Worm (Caenorhabditis elegans) whole organism, L4 larva: Measurements from ENCODE around the gene chil-17.

Experiments
- F26F4.8 ChIP-seq: fragments of 200-800 bp; sonication (Bioruptor generic); conservative IDR thresholded peaks from 2 replicates; pipeline ENCODE4 v1.3.6; 2022; ENCODE audit warnings: missing genetic modification characterization, missing compliant biosample characterization
- F49E8.2 ChIP-seq: sonication (generic microtip); optimal IDR thresholded peaks from 2 replicates; lab custom pipeline; 2016; ENCODE audit warnings: missing compliant biosample characterization, mild to moderate bottlenecking, missing genetic modification characterization, borderline replicate concordance
- Y48G9A.11 ChIP-seq: fragments of 200-800 bp; sonication (Bioruptor generic); IDR thresholded peaks from 2 replicates; pipeline ENCODE4 v1.3.6; 2022; ENCODE audit warnings: missing genetic modification reagents, missing genetic modification characterization, missing compliant biosample characterization
- aha-1 ChIP-seq: fragments of 150-350 bp; peaks from one replicate; lab custom pipeline; 2014; ENCODE audit warnings: missing biosample characterization, missing genetic modification characterization
- aly-2 ChIP-seq: sonication (generic microtip); optimal IDR thresholded peaks from 2 replicates; lab custom pipeline; 2018; ENCODE audit warnings: missing biosample characterization, missing genetic modification characterization
- ceh-28 ChIP-seq: fragments of 150-350 bp; optimal IDR thresholded peaks from 2 replicates; lab custom pipeline; 2014; ENCODE audit warnings: missing biosample characterization, missing genetic modification reagents, missing genetic modification characterization
- ceh-32 ChIP-seq: sonication (generic microtip); optimal IDR thresholded peaks from 2 replicates; lab custom pipeline; 2016; ENCODE audit warnings: mild to moderate bottlenecking, missing genetic modification characterization, missing compliant biosample characterization; ENCODE audit not compliant: poor library complexity
- ces-1 ChIP-seq: fragments of 150-350 bp; sonication (generic microtip); optimal IDR thresholded peaks from 4 replicates; lab custom pipeline; 2014; ENCODE audit warnings: missing biosample characterization, missing genetic modification reagents, missing genetic modification characterization
- cey-2 ChIP-seq: sonication (generic microtip); optimal IDR thresholded peaks from 3 replicates; lab custom pipeline; 2017; ENCODE audit warnings: missing genetic modification characterization, mild to moderate bottlenecking, missing compliant biosample characterization, antibody characterized with exemption, borderline replicate concordance; ENCODE audit not compliant: insufficient read depth
- daf-8 ChIP-seq: fragments of 200-800 bp; sonication (Bioruptor generic); IDR thresholded peaks from 2 replicates; pipeline ENCODE4 v1.3.6; 2022; ENCODE audit warnings: missing genetic modification characterization, missing compliant biosample characterization
- dmd-8 ChIP-seq: fragments of 200-800 bp; sonication (Bioruptor generic); IDR thresholded peaks from 2 replicates; pipeline ENCODE4 v1.3.6; 2022; ENCODE audit warnings: missing genetic modification characterization, missing compliant biosample characterization
- duxl-1 ChIP-seq: sonication (generic microtip); optimal IDR thresholded peaks from 2 replicates; lab custom pipeline; 2016; ENCODE audit warnings: mild to moderate bottlenecking, missing genetic modification characterization, moderate library complexity, missing compliant biosample characterization; ENCODE audit not compliant: poor library complexity
- dve-1 ChIP-seq: sonication (generic microtip); optimal IDR thresholded peaks from 2 replicates; lab custom pipeline; 2017; ENCODE audit warnings: antibody characterized with exemption, mild to moderate bottlenecking, missing genetic modification characterization, missing compliant biosample characterization; ENCODE audit not compliant: insufficient read depth
- egl-27 ChIP-seq: sonication (generic microtip); optimal IDR thresholded peaks from 3 replicates; lab custom pipeline; 2017; ENCODE audit warnings: missing biosample characterization, missing genetic modification reagents, missing genetic modification characterization
- fkh-10 ChIP-seq: fragments of 150-350 bp; optimal IDR thresholded peaks from 2 replicates; lab custom pipeline; 2014; ENCODE audit warnings: missing biosample characterization, missing genetic modification reagents, missing genetic modification characterization
- fos-1 ChIP-seq: fragments of 150-350 bp; optimal IDR thresholded peaks from 2 replicates; lab custom pipeline; 2014; ENCODE audit warnings: missing biosample characterization, missing genetic modification characterization
- hif-1 ChIP-seq, 2 experiments: sonication (generic microtip); optimal IDR thresholded peaks; 2 replicates each; lab custom pipeline; 2016 to 2017; ENCODE audit warnings: missing compliant biosample characterization in 2 of 2, missing genetic modification characterization in 2 of 2, missing genetic modification reagents in 2 of 2, missing genotype in 2 of 2, mild to moderate bottlenecking in 1 of 2
- hlh-30 ChIP-seq: sonication (generic microtip); optimal IDR thresholded peaks from 2 replicates; lab custom pipeline; 2017; ENCODE audit warnings: antibody characterized with exemption, mild to moderate bottlenecking, missing genetic modification characterization, missing compliant biosample characterization; ENCODE audit not compliant: insufficient read depth
- lin-1 ChIP-seq: fragments of 200-800 bp; sonication (Bioruptor generic); IDR thresholded peaks from 2 replicates; pipeline ENCODE4 v1.3.6; 2022; ENCODE audit warnings: missing genetic modification reagents, missing genetic modification characterization, missing compliant biosample characterization
- lin-29 ChIP-seq: fragments of 200-800 bp; sonication (Bioruptor generic); IDR thresholded peaks from 2 replicates; pipeline ENCODE4 v1.3.6; 2022; ENCODE audit warnings: missing genetic modification reagents, missing genetic modification characterization, missing compliant biosample characterization
- lin-38 ChIP-seq: fragments of 200-800 bp; sonication (Bioruptor generic); IDR thresholded peaks from 2 replicates; pipeline ENCODE4 v1.3.6; 2022; ENCODE audit warnings: missing genetic modification reagents, missing genetic modification characterization, missing compliant biosample characterization
- lir-3 ChIP-seq: sonication (generic microtip); optimal IDR thresholded peaks from 2 replicates; lab custom pipeline; 2016; ENCODE audit warnings: mild to moderate bottlenecking, missing genetic modification characterization, missing compliant biosample characterization
- madf-5 ChIP-seq, 2 experiments: fragments of 200-800 bp; sonication (Bioruptor generic); IDR thresholded peaks; 2 replicates each; pipeline ENCODE4 v1.3.6; 2022; ENCODE audit warnings: missing compliant biosample characterization in 2 of 2, missing genetic modification characterization in 2 of 2
- mep-1 ChIP-seq: fragments of 150-350 bp; sonication (generic microtip); optimal IDR thresholded peaks from 3 replicates; lab custom pipeline; 2014; ENCODE audit warnings: missing biosample characterization, missing genetic modification characterization
- nhr-102 ChIP-seq: sonication (generic microtip); optimal IDR thresholded peaks from 2 replicates; lab custom pipeline; 2016; ENCODE audit warnings: mild to moderate bottlenecking, missing genetic modification characterization, moderate library complexity, missing compliant biosample characterization
- nhr-11 ChIP-seq: fragments of 150-350 bp; optimal IDR thresholded peaks from 2 replicates; lab custom pipeline; 2014; ENCODE audit warnings: missing biosample characterization, missing genetic modification characterization
- nhr-111 ChIP-seq: fragments of 200-800 bp; sonication (Bioruptor generic); optimal IDR thresholded peaks from 2 replicates; lab custom pipeline; 2018; ENCODE audit warnings: mild to moderate bottlenecking, missing genetic modification characterization, missing compliant biosample characterization
- nhr-25 ChIP-seq: sonication (generic microtip); optimal IDR thresholded peaks from 2 replicates; lab custom pipeline; 2017; ENCODE audit warnings: missing genetic modification characterization, mild to moderate bottlenecking, missing compliant biosample characterization, antibody characterized with exemption, moderate library complexity, borderline replicate concordance; ENCODE audit not compliant: insufficient read depth
- pqm-1 ChIP-seq: sonication (generic microtip); optimal IDR thresholded peaks from 2 replicates; lab custom pipeline; 2017; ENCODE audit warnings: missing biosample characterization, missing genetic modification characterization
- rbr-2 ChIP-seq: sonication (generic microtip); optimal IDR thresholded peaks from 2 replicates; lab custom pipeline; 2016; ENCODE audit warnings: missing genotype, missing genetic modification characterization, missing compliant biosample characterization
- sdz-12 ChIP-seq: fragments of 200-800 bp; sonication (Bioruptor generic); optimal IDR thresholded peaks from 2 replicates; lab custom pipeline; 2018; ENCODE audit warnings: mild to moderate bottlenecking, missing genetic modification characterization, missing compliant biosample characterization
- skn-1 ChIP-seq: fragments of 150-350 bp; optimal IDR thresholded peaks from 2 replicates; lab custom pipeline; 2014; ENCODE audit warnings: missing biosample characterization, missing genetic modification characterization
- snpc-1.2 ChIP-seq: fragments of 200-800 bp; sonication (Bioruptor generic); IDR thresholded peaks from 2 replicates; pipeline ENCODE4 v1.3.6; 2022; ENCODE audit warnings: missing genetic modification reagents, missing genetic modification characterization, missing compliant biosample characterization
- spr-3 ChIP-seq: fragments of 200-800 bp; sonication (Bioruptor generic); optimal IDR thresholded peaks from 2 replicates; lab custom pipeline; 2018; ENCODE audit warnings: mild to moderate bottlenecking, missing genetic modification characterization, missing compliant biosample characterization
- unc-62 ChIP-seq, 3 experiments: fragments of 150-350 bp in 1 of 3; sonication (generic microtip); optimal IDR thresholded peaks in 2 of 3; peaks in 1 of 3; 1 replicate in 1 of 3; 2 replicates in 2 of 3; lab custom pipeline; 2014 to 2017; ENCODE audit warnings: missing biosample characterization in 3 of 3, missing genetic modification characterization in 3 of 3, missing genetic modification reagents in 3 of 3, missing genotype in 1 of 3
- zag-1 ChIP-seq: fragments of 150-350 bp; optimal IDR thresholded peaks from 2 replicates; lab custom pipeline; 2014; ENCODE audit warnings: missing biosample characterization, missing genetic modification characterization
- zfp-2 ChIP-seq: sonication (generic microtip); optimal IDR thresholded peaks from 2 replicates; lab custom pipeline; 2016; ENCODE audit warnings: mild to moderate bottlenecking, missing genetic modification characterization, missing compliant biosample characterization

Gene chil-17

DNA sequence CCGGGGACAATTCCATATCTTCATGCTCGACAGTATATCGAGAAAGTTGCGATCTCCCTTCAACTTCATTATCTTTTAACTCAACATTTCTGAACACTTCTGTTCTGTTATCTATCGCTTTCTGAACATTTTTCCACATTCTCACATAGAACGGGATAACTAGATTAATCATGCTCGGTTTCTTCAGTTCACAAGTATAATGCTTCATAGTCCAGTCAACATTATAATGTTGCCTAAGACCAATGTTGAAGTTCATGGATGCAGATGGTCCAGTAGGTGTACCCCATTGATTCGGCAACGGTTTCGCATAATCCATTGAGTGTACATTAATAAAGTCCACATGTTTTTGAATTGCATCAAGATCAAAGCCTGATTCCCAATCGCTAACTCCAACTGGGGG lies 1.1 kb downstream of the chil-17 start:
- TF ChIP-seq fos-1: no peak
- no peak for TF ChIP-seq rbr-2
- peak in 1 of 2 experiments; percentile 91 for TF ChIP-seq unc-62 (GFP tag; optimal IDR thresholded peaks at IDR 0.05 in 1 of 2; lab: Kevin White, UChicago)
- TF ChIP-seq unc-62 (tag; optimal IDR thresholded peaks at IDR 0.05; lab: Kevin White, UChicago): no peak
- TF ChIP-seq aha-1: peak; percentile 3
- no peak for TF ChIP-seq nhr-102 (tag; lab: Kevin White, UChicago)
- TF ChIP-seq lin-1 (GFP tag; lab: Robert Waterston, UW): no peak
- no peak for TF ChIP-seq dve-1 (tag; lab: Kevin White, UChicago)
- no peak for TF ChIP-seq mep-1
- TF ChIP-seq duxl-1 (tag; lab: Kevin White, UChicago): no peak

DNA sequence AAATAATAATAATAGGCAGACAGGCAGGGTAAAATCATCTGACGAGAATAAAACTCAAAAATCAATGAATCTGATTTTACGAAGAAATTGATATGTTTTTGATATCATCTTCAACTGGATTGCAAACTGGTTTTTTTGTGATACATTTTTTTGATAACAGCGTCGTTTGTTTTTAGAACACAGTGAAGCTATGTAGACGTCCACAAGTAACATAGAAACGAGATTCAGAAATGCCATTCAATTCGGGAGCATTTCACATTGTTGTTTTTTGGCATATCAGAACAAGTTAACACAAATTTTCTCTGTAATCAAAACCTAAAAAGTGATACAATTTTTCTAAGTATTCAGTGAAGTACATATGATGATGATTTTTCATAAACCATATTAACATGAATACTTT lies 1.7 kb downstream of the chil-17 start, which contains the start of gene chil-13:
TSS of gene chil-13 (minus strand) at position 101 of the 400 bp plus-strand sequence.
- no peak for TF ChIP-seq cey-2 (tag; lab: Kevin White, UChicago)
- TF ChIP-seq lir-3 (tag; lab: Kevin White, UChicago): no peak
- no peak for TF ChIP-seq nhr-25 (tag; lab: Kevin White, UChicago)
- no peak for TF ChIP-seq snpc-1.2 (GFP tag; lab: Robert Waterston, UW)
- TF ChIP-seq pqm-1 (tag; lab: Kevin White, UChicago): no peak
- no peak for TF ChIP-seq hif-1 (tag; optimal IDR thresholded peaks at IDR 0.05; lab: Kevin White, UChicago)
- no peak for TF ChIP-seq unc-62 (GFP tag; optimal IDR thresholded peaks at IDR 0.05 in 1 of 2; lab: Kevin White, UChicago)
- no peak for TF ChIP-seq unc-62 (tag; optimal IDR thresholded peaks at IDR 0.05; lab: Kevin White, UChicago)

DNA sequence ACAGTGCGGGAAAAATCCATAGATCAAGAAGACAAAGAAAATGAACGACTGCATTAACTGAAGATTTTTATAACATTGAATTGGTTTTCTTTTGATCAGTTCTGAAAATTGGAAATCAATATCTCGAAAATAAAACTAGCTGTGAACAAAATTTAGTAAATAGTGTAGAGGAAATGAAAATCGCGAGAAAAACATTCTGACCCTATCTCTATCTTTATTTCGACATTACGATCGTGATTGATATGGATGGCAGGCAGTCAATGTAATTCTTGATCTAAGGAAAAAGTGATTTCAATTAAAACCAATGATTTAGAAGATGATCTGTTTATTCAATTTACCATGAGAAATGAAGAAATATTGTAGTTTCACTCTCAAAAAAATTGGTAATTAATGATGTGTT lies 4.0 kb downstream of the chil-17 start, which contains the start of gene kin-16:
TSS of gene kin-16 (minus strand) at position 101 of the 400 bp plus-strand sequence.
- no peak for TF ChIP-seq nhr-111 (GFP tag; lab: Kevin White, UChicago)
- TF ChIP-seq lin-29 (GFP tag; lab: Robert Waterston, UW): no peak
- TF ChIP-seq spr-3 (GFP tag; lab: Kevin White, UChicago): no peak
- no peak for TF ChIP-seq ceh-32 (tag; lab: Kevin White, UChicago)
- TF ChIP-seq sdz-12 (GFP tag; lab: Kevin White, UChicago): no peak
- TF ChIP-seq F49E8.2: no peak
- TF ChIP-seq ces-1 (GFP tag; lab: Kevin White, UChicago): no peak
- no peak for TF ChIP-seq aly-2 (tag; lab: Kevin White, UChicago)
- TF ChIP-seq snpc-1.2 (GFP tag; lab: Robert Waterston, UW): no peak
- no peak for TF ChIP-seq daf-8 (GFP tag; lab: Robert Waterston, UW)
- TF ChIP-seq lin-38 (GFP tag; lab: Robert Waterston, UW): no peak
- no peak for TF ChIP-seq zag-1 (tag; lab: Kevin White, UChicago)
- no peak for TF ChIP-seq hlh-30
- TF ChIP-seq zfp-2 (tag; lab: Kevin White, UChicago): no peak
- no peak for TF ChIP-seq skn-1 (tag; lab: Kevin White, UChicago)
- no peak for TF ChIP-seq pqm-1 (tag; lab: Kevin White, UChicago)
- no peak for TF ChIP-seq madf-5 (GFP tag; IDR thresholded peaks at IDR 0.05; lab: Robert Waterston, UW)

DNA sequence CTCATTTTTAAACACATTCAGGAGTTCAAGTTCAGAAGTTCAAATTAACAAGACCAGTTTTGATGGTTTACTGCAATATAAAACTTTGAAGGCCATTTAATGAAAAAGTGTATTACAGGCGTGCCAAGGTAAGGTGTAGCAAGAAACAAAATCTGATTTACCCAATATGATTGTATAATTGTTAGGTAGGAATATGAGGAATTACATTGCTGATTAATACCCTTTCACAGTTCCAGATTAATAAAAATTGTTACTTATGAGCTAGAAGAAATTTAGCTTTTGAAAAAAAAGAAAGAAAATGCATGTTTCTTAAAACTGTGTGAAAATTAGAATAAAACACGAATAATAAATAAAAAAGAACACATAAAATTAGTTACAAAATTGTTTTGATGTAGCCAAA lies 6.4 kb downstream of the chil-17 start, which contains the start of gene kin-15:
TSS of gene kin-15 (minus strand) at position 101 of the 400 bp plus-strand sequence.
- TF ChIP-seq unc-62 (GFP tag; optimal IDR thresholded peaks at IDR 0.05 in 1 of 2; lab: Kevin White, UChicago): no peak
- no peak for TF ChIP-seq unc-62 (tag; optimal IDR thresholded peaks at IDR 0.05; lab: Kevin White, UChicago)
- no peak for TF ChIP-seq Y48G9A.11
- TF ChIP-seq F49E8.2: no peak

DNA sequence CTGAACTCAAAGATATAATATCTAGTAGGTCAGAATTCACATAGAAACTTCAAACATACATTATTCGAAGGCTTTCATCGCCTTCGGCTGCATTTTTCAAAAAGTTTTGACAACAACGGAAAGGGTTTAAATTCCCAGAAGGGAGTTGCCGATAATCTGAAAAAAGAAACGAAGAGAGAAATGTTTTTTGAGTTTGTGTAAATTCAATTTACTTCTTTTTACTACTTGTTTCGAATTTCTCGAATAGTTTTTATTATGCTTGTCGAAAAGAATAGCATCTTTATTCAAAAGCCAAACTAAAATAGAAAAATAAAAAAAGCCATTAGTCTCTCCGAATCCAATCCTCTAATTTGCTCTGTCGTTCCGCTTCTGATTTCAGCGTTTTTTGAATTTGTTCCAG lies 8.8 kb downstream of the chil-17 start:
- TF ChIP-seq ces-1 (GFP tag; lab: Kevin White, UChicago): peak; percentile 37
- no peak for TF ChIP-seq skn-1 (tag; lab: Kevin White, UChicago)
- TF ChIP-seq egl-27: no peak
- no peak for TF ChIP-seq F26F4.8 (GFP tag; lab: Robert Waterston, UW)
- no peak for TF ChIP-seq dmd-8 (GFP tag; lab: Robert Waterston, UW)
- peak; percentile 42 for TF ChIP-seq fkh-10 (GFP tag; lab: Kevin White, UChicago)
- TF ChIP-seq nhr-102 (tag; lab: Kevin White, UChicago): no peak
- TF ChIP-seq fos-1: no peak
- no peak for TF ChIP-seq rbr-2
- no peak for TF ChIP-seq ceh-28 (tag; lab: Kevin White, UChicago)
- TF ChIP-seq aha-1: no peak
- TF ChIP-seq nhr-11 (tag; lab: Kevin White, UChicago): no peak
